Fruit fly (Drosophila melanogaster): ENCODE data around the gene CG13144.

CG13144 gene

DNA sequence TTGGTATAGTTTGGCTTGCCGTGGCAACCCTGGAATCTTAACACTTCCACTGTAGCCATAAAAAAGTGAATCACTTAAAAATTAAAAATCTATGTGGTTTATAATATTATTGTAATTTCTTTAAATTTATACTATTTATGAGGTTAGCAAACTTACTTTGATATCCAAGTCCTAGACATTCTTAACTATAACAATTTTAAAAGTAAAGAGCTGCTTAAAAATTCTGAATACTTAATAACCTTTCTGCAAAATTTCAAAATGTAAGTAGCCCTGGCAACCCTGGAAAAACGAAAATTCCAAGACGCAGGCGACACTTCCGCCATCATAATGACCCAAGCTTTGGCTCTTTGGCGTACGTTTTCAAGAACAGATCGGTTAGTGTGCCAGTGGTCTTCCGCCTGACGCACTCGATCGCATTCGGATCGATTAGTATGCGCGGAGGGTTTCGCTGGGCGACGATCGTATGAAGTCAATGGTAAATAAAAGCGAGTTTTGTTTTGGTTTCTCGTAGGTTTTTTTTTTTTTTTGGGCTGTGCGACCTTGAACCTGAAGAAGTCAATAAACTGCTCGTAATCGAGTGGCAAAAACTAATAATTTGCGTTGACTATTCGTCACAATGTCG lies 24.4 kb upstream of the CG13144 start:
- TF ChIP-seq psq (optimal IDR thresholded peaks at IDR 0.05): no peak
- no peak for TF ChIP-seq usp (GFP tag; optimal IDR thresholded peaks at IDR 0.05)

DNA sequence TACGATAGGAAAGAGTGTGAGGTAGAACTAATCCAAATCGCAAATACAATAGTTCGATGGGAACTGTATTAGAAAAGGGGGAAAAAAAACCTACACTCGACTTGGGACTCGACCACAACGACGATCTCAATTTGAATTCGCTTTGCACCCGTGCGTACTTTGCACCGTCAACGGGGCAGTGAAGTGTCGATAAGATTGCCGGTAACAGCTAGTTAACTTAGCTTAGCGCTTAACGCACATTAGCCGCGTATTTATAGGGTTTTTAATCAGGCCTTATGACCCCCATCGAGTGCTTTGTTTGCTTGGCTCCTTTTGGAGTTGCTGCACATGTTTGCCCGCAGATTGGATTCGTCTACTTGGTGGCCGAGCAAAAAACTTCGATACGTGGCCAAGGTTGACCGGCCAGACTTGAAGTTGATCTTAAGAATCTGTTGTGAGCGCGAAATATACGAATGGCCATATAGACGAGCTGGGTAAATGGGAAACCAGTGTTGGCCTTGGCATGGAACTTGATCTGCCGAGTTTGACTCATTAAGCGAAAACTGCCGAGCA lies 23.4 kb upstream of the CG13144 start:
- TF ChIP-seq psq (optimal IDR thresholded peaks at IDR 0.05) (no peak), EcR (GFP tag; optimal IDR thresholded peaks at IDR 0.05) (no peak), CG8478 (optimal IDR thresholded peaks at IDR 0.05) (no peak), Dll (optimal IDR thresholded peaks at IDR 0.05) (no peak), pan (optimal IDR thresholded peaks at IDR 0.05) (no peak), usp (GFP tag; optimal IDR thresholded peaks at IDR 0.05) (no peak)

DNA sequence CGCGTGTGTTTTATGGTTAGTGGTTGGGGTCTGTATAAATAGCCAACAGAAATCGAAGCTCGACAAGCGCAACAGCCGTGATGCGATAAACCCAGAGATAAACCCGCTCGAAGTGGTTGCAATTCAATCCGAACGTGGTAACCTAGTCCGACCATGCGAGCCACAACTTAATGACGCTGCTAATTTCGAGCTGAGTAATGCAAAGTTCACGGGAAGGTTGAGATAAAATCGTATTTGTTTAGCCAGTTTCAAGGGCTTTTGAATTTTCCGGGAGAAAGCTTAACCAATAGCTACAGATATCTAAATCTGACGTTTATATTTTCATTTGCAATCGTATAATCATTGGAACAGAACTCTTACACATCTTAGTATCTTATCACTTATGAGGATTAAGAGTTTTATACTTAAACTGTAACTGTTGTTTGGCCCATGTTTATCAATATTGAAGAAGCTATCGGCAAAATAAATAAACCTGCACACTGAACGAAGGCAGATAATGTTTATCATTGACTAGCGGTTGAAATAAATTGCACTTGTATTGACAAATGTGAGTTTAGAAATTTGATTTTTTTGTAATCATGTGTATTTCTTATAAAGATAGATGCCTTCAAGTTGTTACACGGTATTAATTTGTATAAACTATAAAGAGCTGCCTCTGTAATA lies 22.7 kb upstream of the CG13144 start:
- TF ChIP-seq Dll (optimal IDR thresholded peaks at IDR 0.05) (no peak), psq (optimal IDR thresholded peaks at IDR 0.05) (no peak), CG8478 (optimal IDR thresholded peaks at IDR 0.05) (no peak), pan (optimal IDR thresholded peaks at IDR 0.05) (no peak), EcR (GFP tag; optimal IDR thresholded peaks at IDR 0.05) (no peak), usp (GFP tag; optimal IDR thresholded peaks at IDR 0.05) (no peak)

DNA sequence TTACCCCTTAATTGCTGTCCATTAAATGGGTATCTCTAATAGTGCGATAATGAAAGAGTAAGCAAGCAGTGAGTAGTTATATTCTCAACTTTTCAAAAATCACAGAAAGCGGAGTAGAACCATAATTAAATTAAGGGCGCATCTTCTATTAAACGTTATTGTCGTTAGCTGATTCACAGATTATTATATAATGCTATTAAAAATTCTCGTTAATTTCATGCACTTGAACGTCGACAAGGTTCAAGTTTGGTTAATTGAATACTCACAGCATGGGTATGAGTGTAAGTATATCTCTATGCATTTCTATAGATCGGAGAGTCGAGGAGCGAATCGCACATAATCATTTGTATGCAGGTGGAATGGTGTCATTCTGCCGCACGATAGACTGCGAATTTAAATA lies 19.6 kb upstream of the CG13144 start:
- no peak for TF ChIP-seq psq (optimal IDR thresholded peaks at IDR 0.05)
- TF ChIP-seq pan (optimal IDR thresholded peaks at IDR 0.05): no peak
- no peak for TF ChIP-seq EcR (GFP tag; optimal IDR thresholded peaks at IDR 0.05)
- TF ChIP-seq usp (GFP tag; optimal IDR thresholded peaks at IDR 0.05): no peak
- no peak for TF ChIP-seq Dll (optimal IDR thresholded peaks at IDR 0.05)
- TF ChIP-seq CG8478 (optimal IDR thresholded peaks at IDR 0.05): no peak

DNA sequence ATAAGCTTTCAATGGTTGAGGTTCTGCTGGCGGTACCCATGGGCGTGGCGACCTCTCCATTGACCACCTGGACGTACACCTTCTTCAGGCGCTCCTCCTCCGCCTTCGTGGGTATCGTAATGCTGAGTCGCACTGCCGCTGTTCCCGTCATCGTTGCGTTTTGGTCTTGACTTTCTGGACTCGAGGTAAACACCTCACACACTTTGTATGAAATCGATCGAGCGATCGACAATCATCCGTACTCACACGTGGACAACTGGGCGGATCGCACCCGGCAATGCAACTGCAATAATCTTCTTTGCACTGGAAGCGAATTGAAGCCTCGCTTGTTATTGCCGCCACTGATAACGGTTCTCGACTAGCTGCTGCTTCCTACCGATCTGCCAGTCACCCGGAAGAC lies 18.8 kb upstream of the CG13144 start, which contains the start of gene CG7384:
TSS of gene CG7384 (minus strand) at position 366 of the 400 bp plus-strand sequence.
- TF ChIP-seq pan (optimal IDR thresholded peaks at IDR 0.05): no peak
- no peak for TF ChIP-seq Dll (optimal IDR thresholded peaks at IDR 0.05)
- no peak for TF ChIP-seq CG8478 (optimal IDR thresholded peaks at IDR 0.05)
- TF ChIP-seq EcR (GFP tag; optimal IDR thresholded peaks at IDR 0.05): no peak
- TF ChIP-seq psq (optimal IDR thresholded peaks at IDR 0.05): no peak
- no peak for TF ChIP-seq usp (GFP tag; optimal IDR thresholded peaks at IDR 0.05)

DNA sequence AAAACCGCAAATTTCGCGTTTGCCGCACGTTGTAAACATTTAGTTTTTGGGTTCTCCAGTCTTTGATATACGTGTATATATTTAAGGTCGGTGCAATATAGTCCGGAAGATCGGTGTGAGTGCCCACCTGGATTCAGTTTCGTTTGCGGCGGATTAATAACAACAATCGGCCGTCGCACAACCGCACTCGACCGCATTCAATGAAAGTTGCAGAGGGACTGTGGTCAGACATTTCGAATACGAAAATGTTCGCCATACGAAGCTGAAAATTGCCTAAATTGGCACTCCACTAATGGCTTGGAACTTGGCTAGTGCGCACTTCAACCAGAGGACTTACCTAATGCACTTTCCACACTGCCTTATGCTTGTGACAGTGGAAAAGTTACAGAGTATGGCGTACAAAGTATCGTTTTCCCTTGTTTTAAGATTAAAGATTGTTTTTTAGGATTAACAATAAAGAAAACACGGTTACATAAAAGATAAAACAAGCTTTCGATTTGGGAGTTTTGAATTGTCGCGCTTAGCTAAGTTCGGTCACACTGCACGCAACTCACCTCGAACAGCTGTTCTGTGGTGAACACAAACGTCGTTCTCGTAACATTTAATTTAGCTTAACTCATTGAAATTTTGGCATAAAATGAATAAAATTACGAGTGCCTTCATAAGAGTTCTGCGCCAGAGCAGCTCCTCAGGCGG lies 15.5 kb upstream of the CG13144 start, which contains the start of the genes Myo31DF and CG6094:
TSS of gene Myo31DF (minus strand) at position 223 of the 696 bp plus-strand sequence.
TSS of gene CG6094 (plus strand) at position 525 of the 696 bp plus-strand sequence.
- no peak for TF ChIP-seq CG8478 (optimal IDR thresholded peaks at IDR 0.05)
- no peak for TF ChIP-seq psq (optimal IDR thresholded peaks at IDR 0.05)
- TF ChIP-seq Dll (optimal IDR thresholded peaks at IDR 0.05): no peak
- no peak for TF ChIP-seq pan (optimal IDR thresholded peaks at IDR 0.05)
- no peak for TF ChIP-seq EcR (GFP tag; optimal IDR thresholded peaks at IDR 0.05)
- TF ChIP-seq usp (GFP tag; optimal IDR thresholded peaks at IDR 0.05): no peak

DNA sequence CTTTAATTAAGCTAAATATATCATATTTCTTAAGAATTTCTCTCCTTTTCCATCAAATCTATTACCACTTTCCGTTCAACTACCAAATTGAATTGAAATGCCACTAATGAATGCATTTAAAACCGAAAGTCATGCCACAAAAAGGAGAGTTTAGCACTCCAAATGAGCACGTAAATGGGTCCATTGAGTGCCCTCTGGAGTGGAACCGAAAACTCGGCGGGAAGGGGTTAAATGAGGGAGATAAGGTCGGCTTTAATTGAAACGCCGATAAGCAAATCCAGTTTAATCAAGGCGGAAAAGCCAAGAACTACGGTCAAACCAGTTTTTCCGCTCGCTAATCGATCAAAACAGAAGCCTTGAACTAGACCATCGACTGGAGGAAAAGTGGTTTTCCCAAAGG lies 14.1 kb upstream of the CG13144 start:
- TF ChIP-seq pan (optimal IDR thresholded peaks at IDR 0.05): no peak
- no peak for TF ChIP-seq CG8478 (optimal IDR thresholded peaks at IDR 0.05)
- TF ChIP-seq usp (GFP tag; optimal IDR thresholded peaks at IDR 0.05): no peak
- no peak for TF ChIP-seq EcR (GFP tag; optimal IDR thresholded peaks at IDR 0.05)
- no peak for TF ChIP-seq Dll (optimal IDR thresholded peaks at IDR 0.05)
- TF ChIP-seq psq (optimal IDR thresholded peaks at IDR 0.05): no peak

DNA sequence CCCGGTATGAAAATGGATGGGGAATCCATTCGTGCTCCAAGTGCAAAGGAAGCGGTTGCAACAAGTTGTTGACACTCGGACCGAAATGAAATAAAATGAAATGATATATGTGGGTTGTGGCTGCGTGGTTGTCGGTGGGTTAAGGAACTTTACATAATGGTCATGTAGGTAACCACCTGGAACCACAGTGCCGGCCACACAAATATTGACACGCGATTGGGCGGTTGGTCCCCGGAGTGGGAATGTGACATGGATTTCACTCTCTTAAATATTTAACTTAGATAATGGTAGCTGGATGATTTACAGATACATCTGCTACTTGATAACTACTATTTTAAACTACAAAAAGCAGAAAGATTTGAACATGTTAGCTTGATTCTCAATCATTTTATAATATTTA lies 13.6 kb upstream of the CG13144 start:
- no peak for TF ChIP-seq psq (optimal IDR thresholded peaks at IDR 0.05)
- no peak for TF ChIP-seq pan (optimal IDR thresholded peaks at IDR 0.05)
- no peak for TF ChIP-seq CG8478 (optimal IDR thresholded peaks at IDR 0.05)
- TF ChIP-seq usp (GFP tag; optimal IDR thresholded peaks at IDR 0.05): no peak
- no peak for TF ChIP-seq EcR (GFP tag; optimal IDR thresholded peaks at IDR 0.05)
- no peak for TF ChIP-seq Dll (optimal IDR thresholded peaks at IDR 0.05)

DNA sequence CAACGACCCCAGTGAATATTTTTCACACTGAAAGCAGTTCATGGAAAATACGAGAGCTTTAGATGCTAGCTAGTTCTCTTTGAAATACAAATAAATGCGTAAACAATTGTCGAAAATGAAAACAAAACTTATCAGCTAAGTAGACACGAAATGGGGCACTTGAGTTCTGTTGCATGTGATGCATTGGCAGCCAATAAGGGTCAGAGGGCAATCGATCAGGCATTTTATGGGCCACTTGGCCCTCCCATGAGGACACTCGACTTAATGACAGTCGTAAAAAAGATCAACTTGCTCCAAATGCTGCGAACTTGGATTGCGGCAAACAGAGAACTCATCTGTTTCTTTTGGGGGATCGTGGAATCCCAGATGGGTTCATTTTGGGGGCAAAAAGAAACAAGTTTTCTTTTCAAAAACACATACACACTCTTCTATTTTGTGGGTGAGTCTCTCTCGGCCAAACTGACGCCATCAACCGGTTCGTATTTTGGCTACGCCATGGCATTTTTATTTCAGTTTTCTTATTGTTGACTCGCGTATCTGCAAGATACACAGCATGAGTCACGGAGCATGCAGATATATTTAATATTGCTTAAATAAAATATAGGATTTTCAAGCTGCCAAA lies 12.2 kb upstream of the CG13144 start:
- TF ChIP-seq pan (optimal IDR thresholded peaks at IDR 0.05) (no peak), CG8478 (optimal IDR thresholded peaks at IDR 0.05) (no peak), psq (optimal IDR thresholded peaks at IDR 0.05) (no peak), Dll (optimal IDR thresholded peaks at IDR 0.05) (no peak), usp (GFP tag; optimal IDR thresholded peaks at IDR 0.05) (no peak), EcR (GFP tag; optimal IDR thresholded peaks at IDR 0.05) (no peak)

DNA sequence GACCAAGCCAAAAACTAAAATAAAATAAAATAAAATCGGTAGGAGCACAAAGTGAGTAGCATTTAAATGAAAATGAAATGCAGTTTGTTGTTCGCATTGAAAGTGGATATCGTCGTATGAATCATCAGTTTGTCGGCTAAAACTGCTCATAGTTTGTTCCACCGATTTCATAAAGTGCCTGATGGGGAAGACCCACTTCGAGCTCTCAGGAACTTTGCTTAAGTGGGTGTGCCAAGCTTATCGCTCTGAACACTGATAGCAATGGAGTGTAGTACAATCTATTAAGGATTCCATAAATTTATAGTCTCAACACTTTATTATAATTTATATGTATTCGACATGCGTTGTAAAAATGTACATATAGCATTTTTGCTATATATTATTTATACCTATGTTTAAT lies 11.6 kb upstream of the CG13144 start:
- no peak for TF ChIP-seq usp (GFP tag; optimal IDR thresholded peaks at IDR 0.05)

DNA sequence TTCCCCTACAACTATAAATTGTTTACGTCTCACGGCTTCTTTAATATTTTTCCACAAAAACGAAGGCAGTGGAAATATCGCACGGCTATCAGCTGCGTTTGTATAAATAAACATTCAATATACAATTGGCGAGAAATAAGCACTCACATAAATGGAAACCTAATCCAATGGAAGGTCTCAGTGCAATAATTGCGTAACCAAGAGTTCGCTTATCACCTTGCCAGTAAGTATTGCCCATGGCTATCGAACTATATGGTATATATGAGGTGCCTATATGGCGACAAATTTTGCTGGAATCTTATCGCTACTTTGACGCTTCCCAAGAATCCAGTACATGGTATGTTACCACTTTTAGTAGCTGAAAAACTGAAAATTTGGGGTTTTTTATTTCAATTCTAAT lies 11.0 kb upstream of the CG13144 start:
- TF ChIP-seq psq (optimal IDR thresholded peaks at IDR 0.05) (no peak), usp (GFP tag; optimal IDR thresholded peaks at IDR 0.05) (no peak)
